Fruit fly (Drosophila melanogaster) whole organism, prepupa: Measurements from ENCODE around the gene Adsl.

Experiments
- Blimp-1 ChIP-seq: fragments of 200-800 bp; sonication (Bioruptor generic); optimal IDR thresholded peaks from 3 replicates; lab custom pipeline; 2017; ENCODE audit warnings: missing biosample characterization, missing genetic modification characterization, mild to moderate bottlenecking, moderate library complexity, missing genetic modification reagents
- CG10631 ChIP-seq: fragments of 200-800 bp; sonication (Bioruptor generic); optimal IDR thresholded peaks from 2 replicates; lab custom pipeline; 2016; ENCODE audit warnings: missing biosample characterization, missing genetic modification characterization
- CG11294 ChIP-seq: fragments of 200-800 bp; sonication (Bioruptor generic); IDR thresholded peaks from 2 replicates; pipeline ENCODE4 v1.3.6; 2022; ENCODE audit warnings: missing biosample characterization, missing genetic modification characterization
- CG1621 ChIP-seq: fragments of 200-800 bp; sonication (Bioruptor generic); optimal IDR thresholded peaks from 3 replicates; lab custom pipeline; 2018; ENCODE audit warnings: missing biosample characterization, mild to moderate bottlenecking, missing genetic modification characterization
- CG16779 ChIP-seq: fragments of 200-800 bp; sonication (Bioruptor generic); optimal IDR thresholded peaks from 3 replicates; lab custom pipeline; 2017; ENCODE audit warnings: missing biosample characterization, mild to moderate bottlenecking, missing genetic modification characterization
- CG3032 ChIP-seq: fragments of 200-800 bp; optimal IDR thresholded peaks from 2 replicates; lab custom pipeline; 2019; ENCODE audit warnings: missing biosample characterization, mild to moderate bottlenecking, missing genetic modification characterization, moderate library complexity
- CG3919 ChIP-seq: fragments of 200-800 bp; sonication (Bioruptor generic); optimal IDR thresholded peaks from 3 replicates; lab custom pipeline; 2016; ENCODE audit warnings: missing biosample characterization, missing genetic modification characterization
- CG4318 ChIP-seq: fragments of 200-800 bp; sonication (Bioruptor generic); optimal IDR thresholded peaks from 3 replicates; lab custom pipeline; 2017; ENCODE audit warnings: missing biosample characterization, mild to moderate bottlenecking, missing genetic modification characterization
- CG6163 ChIP-seq: fragments of 200-800 bp; sonication (Bioruptor generic); IDR thresholded peaks from 3 replicates; pipeline ENCODE4 v1.3.6; 2022; ENCODE audit warnings: missing biosample characterization, missing genetic modification characterization
- CG6276 ChIP-seq: fragments of 200-800 bp; sonication (Bioruptor generic); optimal IDR thresholded peaks from 2 replicates; lab custom pipeline; 2017; ENCODE audit warnings: missing biosample characterization, mild to moderate bottlenecking, missing genetic modification characterization
- CG6792 ChIP-seq: fragments of 200-800 bp; sonication (Bioruptor generic); optimal IDR thresholded peaks from 3 replicates; lab custom pipeline; 2016; ENCODE audit warnings: missing biosample characterization, missing genetic modification characterization
- CG6808 ChIP-seq: fragments of 200-800 bp; sonication (Bioruptor generic); optimal IDR thresholded peaks from 3 replicates; lab custom pipeline; 2017; ENCODE audit warnings: missing biosample characterization, missing genetic modification characterization, mild to moderate bottlenecking, moderate library complexity, missing genetic modification reagents
- CG7368 ChIP-seq: fragments of 200-800 bp; sonication (Bioruptor generic); optimal IDR thresholded peaks from 3 replicates; lab custom pipeline; 2016; ENCODE audit warnings: missing biosample characterization, missing genetic modification characterization
- Eip75B ChIP-seq: fragments of 200-800 bp; sonication (Bioruptor generic); optimal IDR thresholded peaks from 3 replicates; lab custom pipeline; 2016; ENCODE audit warnings: missing biosample characterization, missing genetic modification characterization
- Eip78C ChIP-seq: fragments of 200-800 bp; sonication (Bioruptor generic); peaks from one replicate; lab custom pipeline; 2016; ENCODE audit warnings: missing biosample characterization, missing genetic modification characterization
- Gug ChIP-seq: fragments of 200-800 bp; sonication (Bioruptor generic); IDR thresholded peaks from 2 replicates; pipeline ENCODE4 v1.3.6; 2022; ENCODE audit warnings: missing biosample characterization, missing genetic modification characterization
- Met ChIP-seq: fragments of 200-800 bp; sonication (Bioruptor generic); optimal IDR thresholded peaks from 3 replicates; lab custom pipeline; 2016; ENCODE audit warnings: missing biosample characterization, missing genetic modification characterization
- OdsH ChIP-seq: fragments of 200-800 bp; sonication (Bioruptor generic); optimal IDR thresholded peaks from 3 replicates; lab custom pipeline; 2016; ENCODE audit warnings: missing biosample characterization, missing genetic modification characterization
- Sox14 ChIP-seq: fragments of 200-800 bp; sonication (Bioruptor generic); optimal IDR thresholded peaks from 3 replicates; lab custom pipeline; 2016; ENCODE audit warnings: missing biosample characterization, missing genetic modification characterization
- Sox15 ChIP-seq: fragments of 200-800 bp; sonication (Bioruptor generic); optimal IDR thresholded peaks from 3 replicates; lab custom pipeline; 2016; ENCODE audit warnings: missing biosample characterization, missing genetic modification characterization
- achi ChIP-seq: fragments of 200-800 bp; sonication (Bioruptor generic); optimal IDR thresholded peaks from 3 replicates; lab custom pipeline; 2016; ENCODE audit warnings: missing biosample characterization, missing genetic modification characterization
- acj6 ChIP-seq: fragments of 200-800 bp; sonication (Bioruptor generic); optimal IDR thresholded peaks from 3 replicates; lab custom pipeline; 2016; ENCODE audit warnings: missing biosample characterization, missing genetic modification characterization
- cyc ChIP-seq: fragments of 200-800 bp; sonication (Bioruptor generic); optimal IDR thresholded peaks from 3 replicates; lab custom pipeline; 2016; ENCODE audit warnings: missing biosample characterization, missing genetic modification characterization
- dac ChIP-seq: fragments of 200-800 bp; sonication (Bioruptor generic); optimal IDR thresholded peaks from 2 replicates; lab custom pipeline; 2017; ENCODE audit warnings: missing biosample characterization, mild to moderate bottlenecking, missing genetic modification characterization
- fd59A ChIP-seq: fragments of 200-800 bp; sonication (Bioruptor generic); optimal IDR thresholded peaks from 2 replicates; lab custom pipeline; 2017; ENCODE audit warnings: missing biosample characterization, mild to moderate bottlenecking, missing genetic modification characterization, missing genetic modification reagents
- fkh ChIP-seq: fragments of 200-800 bp; sonication (Bioruptor generic); optimal IDR thresholded peaks from 3 replicates; lab custom pipeline; 2017; ENCODE audit warnings: missing biosample characterization, mild to moderate bottlenecking, missing genetic modification characterization, moderate library complexity
- pdm3 ChIP-seq: fragments of 200-800 bp; sonication (Bioruptor generic); optimal IDR thresholded peaks from 3 replicates; lab custom pipeline; 2016; ENCODE audit warnings: missing biosample characterization, missing genetic modification characterization
- spab ChIP-seq: fragments of 200-800 bp; sonication (Bioruptor generic); optimal IDR thresholded peaks from 2 replicates; lab custom pipeline; 2017; ENCODE audit warnings: missing biosample characterization, mild to moderate bottlenecking, missing genetic modification characterization, missing genetic modification reagents
- ss ChIP-seq, 2 experiments: fragments of 200-800 bp; sonication (Bioruptor generic); optimal IDR thresholded peaks; 2 replicates in 1 of 2; 3 replicates in 1 of 2; lab custom pipeline; 2017 to 2018; ENCODE audit warnings: mild to moderate bottlenecking in 2 of 2, missing biosample characterization in 2 of 2, missing genetic modification characterization in 2 of 2, moderate library complexity in 1 of 2
- svp ChIP-seq: fragments of 200-800 bp; sonication (Bioruptor generic); peaks from one replicate; lab custom pipeline; 2016; ENCODE audit warnings: missing biosample characterization, missing genetic modification characterization
- vri ChIP-seq: fragments of 200-800 bp; sonication (Bioruptor generic); optimal IDR thresholded peaks from 3 replicates; lab custom pipeline; 2016; ENCODE audit warnings: missing biosample characterization, mild to moderate bottlenecking, missing genetic modification characterization

Gene Adsl

DNA sequence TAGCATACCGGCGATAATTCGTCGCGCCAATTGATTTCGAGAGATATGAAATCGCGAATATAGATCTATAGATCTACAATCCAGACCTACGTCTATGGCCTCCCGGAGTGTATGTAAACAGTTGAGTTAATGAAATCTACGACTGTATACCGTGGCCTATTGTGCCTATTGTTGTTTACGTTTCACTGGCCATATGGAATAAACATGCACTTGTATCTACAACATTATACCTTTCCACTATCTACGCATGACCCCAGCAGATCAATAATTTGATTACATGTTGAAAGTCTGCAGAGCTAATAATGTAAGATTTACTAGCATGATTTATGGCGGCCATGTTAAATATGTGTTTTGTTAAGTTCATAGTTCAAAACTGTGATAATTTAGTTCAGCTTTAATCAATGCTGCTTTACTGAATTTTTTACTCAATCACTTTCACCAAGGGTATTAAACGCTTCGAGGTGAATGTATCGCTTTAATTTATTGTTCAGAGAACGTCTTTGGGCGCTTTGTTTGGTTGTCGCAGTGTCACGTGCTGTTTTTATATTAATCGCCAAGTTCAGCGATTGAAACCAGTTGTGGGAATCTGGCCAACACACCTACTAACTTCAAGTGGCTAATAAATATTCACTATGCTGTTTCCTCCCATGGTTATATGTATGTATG is 39.8 kb downstream of the Adsl start:
- TF ChIP-seq svp (GFP tag; lab: Kevin White, UChicago) (peak; percentile 59), acj6 (GFP tag; lab: Kevin White, UChicago) (no peak), fkh (GFP tag; lab: Kevin White, UChicago) (peak; percentile 66), CG7368 (GFP tag; lab: Kevin White, UChicago) (no peak)

- TF ChIP-seq Sox15 (no peak), CG6276 (GFP tag; lab: Kevin White, UChicago) (no peak), achi (GFP tag; lab: Kevin White, UChicago) (no peak), CG6808 (GFP tag; lab: Kevin White, UChicago) (no peak), Gug (GFP tag; lab: Robert Waterston, UW) (no peak), CG6163 (GFP tag; lab: Robert Waterston, UW) (no peak), CG10631 (GFP tag; lab: Kevin White, UChicago) (no peak), OdsH (GFP tag; lab: Kevin White, UChicago) (no peak), dac (GFP tag; lab: Kevin White, UChicago) (no peak), cyc (GFP tag; lab: Kevin White, UChicago) (no peak)
These were observed 43.1 kb downstream of the Adsl start, which contains the start of gene Actn3 for dm6 chr3R:16977745-16978305. Gene Actn3, minus strand, starts transcription at chr3R:16977795.

DNA sequence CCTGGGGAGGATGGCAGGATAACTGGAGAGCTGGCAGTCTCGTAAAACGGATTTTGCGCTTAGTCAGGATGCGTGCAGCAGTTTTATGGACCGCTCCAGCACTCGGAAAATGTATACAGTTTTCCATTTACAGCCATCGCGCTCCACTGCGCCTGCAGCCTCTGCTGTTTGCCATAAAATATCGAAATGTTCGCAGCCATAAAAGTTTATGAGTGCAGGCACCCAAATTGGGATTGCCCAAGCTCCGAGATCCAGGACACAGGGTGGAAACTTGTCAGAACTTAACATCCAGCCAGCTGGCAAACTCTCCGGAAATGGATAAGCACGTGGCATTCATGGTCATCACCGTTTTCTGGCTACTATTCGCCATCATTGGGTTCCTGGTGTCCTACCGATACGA is 46.0 kb downstream of the Adsl start, which contains the start of gene VhaM9.7-d:
VhaM9.7-d (plus strand) TSS at position 301 of the 400 bp plus-strand sequence.
- TF ChIP-seq ss (GFP tag; optimal IDR thresholded peaks at IDR 0.05; lab: Kevin White, UChicago) (no peak), CG1621 (tag; lab: Kevin White, UChicago) (no peak), CG7368 (GFP tag; lab: Kevin White, UChicago) (no peak), CG11294 (GFP tag; lab: Robert Waterston, UW) (no peak), acj6 (GFP tag; lab: Kevin White, UChicago) (no peak), cyc (GFP tag; lab: Kevin White, UChicago) (no peak), Blimp-1 (GFP tag; lab: Kevin White, UChicago) (no peak), Eip75B (GFP tag; lab: Kevin White, UChicago) (no peak), Sox14 (GFP tag; lab: Kevin White, UChicago) (no peak), CG6792 (GFP tag; lab: Kevin White, UChicago) (no peak), CG3032 (tag; lab: Kevin White, UChicago) (no peak), Eip78C (no peak)

DNA sequence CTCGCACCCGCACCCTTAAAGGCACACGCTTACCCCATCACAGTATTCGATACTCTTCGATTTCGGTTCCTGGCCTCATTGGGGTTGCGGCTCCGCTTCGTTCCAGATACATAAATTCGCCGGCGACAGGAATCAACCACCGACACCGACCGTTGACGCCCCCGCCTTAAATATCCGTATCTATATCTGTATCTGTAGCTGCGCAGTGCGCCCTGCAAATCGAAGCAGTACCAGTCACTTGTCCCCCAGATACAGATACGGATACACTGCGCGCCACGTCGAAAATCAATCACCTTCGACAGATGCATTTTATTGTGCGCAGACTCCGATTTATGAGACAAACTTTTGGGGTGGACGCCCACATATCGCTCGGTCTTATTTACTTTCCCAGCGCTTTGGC is 48.3 kb downstream of the Adsl start:
- TF ChIP-seq CG6276 (GFP tag; lab: Kevin White, UChicago) (no peak), spab (GFP tag; lab: Kevin White, UChicago) (no peak), dac (GFP tag; lab: Kevin White, UChicago) (no peak), OdsH (GFP tag; lab: Kevin White, UChicago) (no peak), vri (GFP tag; lab: Kevin White, UChicago) (no peak), CG7368 (GFP tag; lab: Kevin White, UChicago) (no peak), CG10631 (GFP tag; lab: Kevin White, UChicago) (no peak), CG16779 (no peak)

DNA sequence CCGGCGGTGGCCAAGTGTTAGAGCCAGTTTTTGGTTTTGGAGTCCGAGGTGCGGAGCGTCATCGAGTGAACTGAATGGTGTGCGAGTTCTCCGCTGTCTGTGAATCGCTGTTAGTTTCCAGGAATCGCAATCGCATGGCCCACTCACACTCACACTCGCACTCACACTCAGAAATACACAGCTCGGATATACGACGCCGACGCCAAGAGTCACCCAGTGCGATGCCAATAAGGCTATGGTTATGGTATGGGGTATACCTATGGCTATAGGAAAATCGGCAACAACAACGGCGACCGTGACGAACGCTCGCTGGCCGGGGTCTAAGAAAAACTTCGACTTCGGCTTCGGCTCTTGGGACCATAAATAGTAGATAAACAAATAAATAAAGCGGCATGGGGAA is 48.8 kb downstream of the Adsl start, which contains the start of gene Abd-B:
Abd-B (minus strand) TSS at position 101 of the 400 bp plus-strand sequence.
- TF ChIP-seq CG1621 (tag; lab: Kevin White, UChicago) (no peak), acj6 (GFP tag; lab: Kevin White, UChicago) (no peak), svp (GFP tag; lab: Kevin White, UChicago) (no peak), CG6276 (GFP tag; lab: Kevin White, UChicago) (no peak), pdm3 (GFP tag; lab: Kevin White, UChicago) (no peak), Sox14 (GFP tag; lab: Kevin White, UChicago) (no peak), Met (GFP tag; lab: Kevin White, UChicago) (no peak), CG16779 (no peak), dac (GFP tag; lab: Kevin White, UChicago) (no peak), CG6163 (GFP tag; lab: Robert Waterston, UW) (no peak), fd59A (GFP tag; lab: Kevin White, UChicago) (no peak), CG3032 (tag; lab: Kevin White, UChicago) (no peak), CG6792 (GFP tag; lab: Kevin White, UChicago) (no peak), CG4318 (no peak), CG10631 (GFP tag; lab: Kevin White, UChicago) (no peak), CG3919 (GFP tag; lab: Kevin White, UChicago) (no peak), OdsH (GFP tag; lab: Kevin White, UChicago) (no peak), CG6808 (GFP tag; lab: Kevin White, UChicago) (no peak)
